Worm (Caenorhabditis elegans) whole organism, L4 larva: Measurements from ENCODE around the gene rpi-1.
A peak's percentile ranks its signal among the peaks of the same experiment; 100 is the strongest.

ENCODE experiments used
- D1046.2 ChIP-seq: fragments of 200-800 bp; sonication (Bioruptor generic); IDR thresholded peaks from 2 replicates; pipeline ENCODE4 v1.3.6; 2022; ENCODE audit warnings: missing genetic modification characterization, missing compliant biosample characterization
- F26F4.8 ChIP-seq: fragments of 200-800 bp; sonication (Bioruptor generic); conservative IDR thresholded peaks from 2 replicates; pipeline ENCODE4 v1.3.6; 2022; ENCODE audit warnings: missing genetic modification characterization, missing compliant biosample characterization
- T20F7.1 ChIP-seq: fragments of 200-800 bp; sonication (Bioruptor generic); optimal IDR thresholded peaks from 2 replicates; lab custom pipeline; 2018; ENCODE audit warnings: mild to moderate bottlenecking, missing genetic modification characterization, missing compliant biosample characterization
- T26A8.4 ChIP-seq: fragments of 200-800 bp; sonication (Bioruptor generic); IDR thresholded peaks from 2 replicates; pipeline ENCODE4 v1.3.6; 2022; ENCODE audit warnings: missing genetic modification characterization, missing compliant biosample characterization
- aha-1 ChIP-seq: fragments of 150-350 bp; peaks from one replicate; lab custom pipeline; 2014; ENCODE audit warnings: missing biosample characterization, missing genetic modification characterization
- aly-2 ChIP-seq: sonication (generic microtip); optimal IDR thresholded peaks from 2 replicates; lab custom pipeline; 2018; ENCODE audit warnings: missing biosample characterization, missing genetic modification characterization
- ama-1 ChIP-seq: fragments of 150-350 bp; optimal IDR thresholded peaks from 2 replicates; lab custom pipeline; 2014; ENCODE audit warnings: inconsistent platforms, mixed read lengths
- attf-4 ChIP-seq: sonication (generic microtip); optimal IDR thresholded peaks from 3 replicates; lab custom pipeline; 2017; ENCODE audit warnings: missing biosample characterization, missing genetic modification characterization
- ceh-20 ChIP-seq: fragments of 200-800 bp; sonication (Bioruptor generic); IDR thresholded peaks from 2 replicates; pipeline ENCODE4 v1.3.6; 2022; ENCODE audit warnings: missing genetic modification reagents, missing genetic modification characterization, missing compliant biosample characterization
- ceh-28 ChIP-seq: fragments of 150-350 bp; optimal IDR thresholded peaks from 2 replicates; lab custom pipeline; 2014; ENCODE audit warnings: missing biosample characterization, missing genetic modification reagents, missing genetic modification characterization
- cey-2 ChIP-seq: sonication (generic microtip); optimal IDR thresholded peaks from 3 replicates; lab custom pipeline; 2017; ENCODE audit warnings: missing genetic modification characterization, mild to moderate bottlenecking, missing compliant biosample characterization, antibody characterized with exemption, borderline replicate concordance; ENCODE audit not compliant: insufficient read depth
- ctbp-1 ChIP-seq: fragments of 200-800 bp; sonication (Bioruptor generic); IDR thresholded peaks from 2 replicates; pipeline ENCODE4 v1.3.6; 2022; ENCODE audit warnings: missing genetic modification reagents, missing genetic modification characterization, missing compliant biosample characterization
- daf-12 ChIP-seq: fragments of 150-350 bp; optimal IDR thresholded peaks from 2 replicates; lab custom pipeline; 2014; ENCODE audit warnings: missing biosample characterization, missing genetic modification reagents, missing genetic modification characterization
- daf-19 ChIP-seq: fragments of 200-800 bp; sonication (Bioruptor generic); conservative IDR thresholded peaks from 2 replicates; pipeline ENCODE4 v1.3.6; 2022; ENCODE audit warnings: missing genetic modification characterization, missing compliant biosample characterization
- fkh-10 ChIP-seq: fragments of 150-350 bp; optimal IDR thresholded peaks from 2 replicates; lab custom pipeline; 2014; ENCODE audit warnings: missing biosample characterization, missing genetic modification reagents, missing genetic modification characterization
- hif-1 ChIP-seq, 2 experiments: sonication (generic microtip); optimal IDR thresholded peaks; 2 replicates each; lab custom pipeline; 2016 to 2017; ENCODE audit warnings: missing compliant biosample characterization in 2 of 2, missing genetic modification characterization in 2 of 2, missing genetic modification reagents in 2 of 2, missing genotype in 2 of 2, mild to moderate bottlenecking in 1 of 2
- hlh-11 ChIP-seq: fragments of 200-800 bp; sonication (Bioruptor generic); optimal IDR thresholded peaks from 2 replicates; lab custom pipeline; 2018; ENCODE audit warnings: mild to moderate bottlenecking, missing genetic modification characterization, missing compliant biosample characterization
- hmg-1.1 ChIP-seq: fragments of 200-800 bp; sonication (Bioruptor generic); IDR thresholded peaks from 2 replicates; pipeline ENCODE4 v1.3.6; 2022; ENCODE audit warnings: missing genetic modification reagents, missing genetic modification characterization, missing compliant biosample characterization
- lin-15B ChIP-seq: fragments of 150-350 bp; sonication (generic microtip); optimal IDR thresholded peaks from 3 replicates; lab custom pipeline; 2014; ENCODE audit warnings: missing biosample characterization, missing genetic modification characterization
- lin-29 ChIP-seq: fragments of 200-800 bp; sonication (Bioruptor generic); IDR thresholded peaks from 2 replicates; pipeline ENCODE4 v1.3.6; 2022; ENCODE audit warnings: missing genetic modification reagents, missing genetic modification characterization, missing compliant biosample characterization
- lin-38 ChIP-seq: fragments of 200-800 bp; sonication (Bioruptor generic); IDR thresholded peaks from 2 replicates; pipeline ENCODE4 v1.3.6; 2022; ENCODE audit warnings: missing genetic modification reagents, missing genetic modification characterization, missing compliant biosample characterization
- mes-2 ChIP-seq: sonication (generic microtip); optimal IDR thresholded peaks from 2 replicates; lab custom pipeline; 2016; ENCODE audit warnings: missing genotype, mild to moderate bottlenecking, missing genetic modification characterization, missing compliant biosample characterization; ENCODE audit not compliant: poor library complexity, severe bottlenecking
- nhr-10 ChIP-seq: fragments of 150-350 bp; optimal IDR thresholded peaks from 2 replicates; lab custom pipeline; 2014; ENCODE audit warnings: missing biosample characterization, missing genetic modification characterization
- nhr-102 ChIP-seq: sonication (generic microtip); optimal IDR thresholded peaks from 2 replicates; lab custom pipeline; 2016; ENCODE audit warnings: mild to moderate bottlenecking, missing genetic modification characterization, moderate library complexity, missing compliant biosample characterization
- nhr-111 ChIP-seq: fragments of 200-800 bp; sonication (Bioruptor generic); optimal IDR thresholded peaks from 2 replicates; lab custom pipeline; 2018; ENCODE audit warnings: mild to moderate bottlenecking, missing genetic modification characterization, missing compliant biosample characterization
- nhr-42 ChIP-seq: fragments of 200-800 bp; sonication (Bioruptor generic); IDR thresholded peaks from 2 replicates; pipeline ENCODE4 v1.3.6; 2022; ENCODE audit warnings: missing genetic modification characterization, missing compliant biosample characterization
- nhr-6 ChIP-seq: fragments of 150-350 bp; optimal IDR thresholded peaks from 2 replicates; lab custom pipeline; 2014; ENCODE audit warnings: missing biosample characterization, missing genetic modification characterization
- nhr-77 ChIP-seq: fragments of 150-350 bp; optimal IDR thresholded peaks from 2 replicates; lab custom pipeline; 2014; ENCODE audit warnings: missing biosample characterization, missing genetic modification characterization
- pha-4 ChIP-seq, 2 experiments: fragments of 150-350 bp in 1 of 2; fragments of 200-800 bp in 1 of 2; sonication (Bioruptor generic) in 1 of 2; IDR thresholded peaks in 1 of 2; optimal IDR thresholded peaks in 1 of 2; 2 replicates each; pipeline versions ENCODE4 v1.3.6 to Lab custom; 2014 to 2022; ENCODE audit warnings: missing genetic modification characterization in 2 of 2, missing genetic modification reagents in 2 of 2, missing biosample characterization in 1 of 2, missing compliant biosample characterization in 1 of 2
- rbr-2 ChIP-seq: sonication (generic microtip); optimal IDR thresholded peaks from 2 replicates; lab custom pipeline; 2016; ENCODE audit warnings: missing genotype, missing genetic modification characterization, missing compliant biosample characterization
- saeg-2 ChIP-seq: fragments of 200-800 bp; sonication (Bioruptor generic); IDR thresholded peaks from 2 replicates; pipeline ENCODE4 v1.3.6; 2022; ENCODE audit warnings: missing genetic modification reagents, missing genetic modification characterization, missing compliant biosample characterization
- set-16 ChIP-seq: fragments of 200-800 bp; sonication (Bioruptor generic); IDR thresholded peaks from 2 replicates; pipeline ENCODE4 v1.3.6; 2022; ENCODE audit warnings: missing genetic modification reagents, missing genetic modification characterization, missing compliant biosample characterization
- skn-1 ChIP-seq: fragments of 150-350 bp; optimal IDR thresholded peaks from 2 replicates; lab custom pipeline; 2014; ENCODE audit warnings: missing biosample characterization, missing genetic modification characterization
- snpc-4 ChIP-seq: fragments of 150-350 bp; optimal IDR thresholded peaks from 2 replicates; lab custom pipeline; 2014; ENCODE audit warnings: missing biosample characterization, missing genetic modification characterization
- unc-62 ChIP-seq, 3 experiments: fragments of 150-350 bp in 1 of 3; sonication (generic microtip); optimal IDR thresholded peaks in 2 of 3; peaks in 1 of 3; 1 replicate in 1 of 3; 2 replicates in 2 of 3; lab custom pipeline; 2014 to 2017; ENCODE audit warnings: missing biosample characterization in 3 of 3, missing genetic modification characterization in 3 of 3, missing genetic modification reagents in 3 of 3, missing genotype in 1 of 3
- zfp-3 ChIP-seq: fragments of 200-800 bp; sonication (Bioruptor generic); conservative IDR thresholded peaks from 2 replicates; pipeline ENCODE4 v1.3.6; 2022; ENCODE audit warnings: missing genetic modification reagents, missing genetic modification characterization, missing compliant biosample characterization
- zip-11 ChIP-seq: fragments of 200-800 bp; sonication (Bioruptor generic); IDR thresholded peaks from 2 replicates; pipeline ENCODE4 v1.3.6; 2022; ENCODE audit warnings: missing genetic modification characterization, missing compliant biosample characterization
- ztf-7 ChIP-seq: fragments of 150-350 bp; optimal IDR thresholded peaks from 2 replicates; lab custom pipeline; 2014; ENCODE audit warnings: missing biosample characterization, missing genetic modification characterization

The rpi-1 gene

DNA sequence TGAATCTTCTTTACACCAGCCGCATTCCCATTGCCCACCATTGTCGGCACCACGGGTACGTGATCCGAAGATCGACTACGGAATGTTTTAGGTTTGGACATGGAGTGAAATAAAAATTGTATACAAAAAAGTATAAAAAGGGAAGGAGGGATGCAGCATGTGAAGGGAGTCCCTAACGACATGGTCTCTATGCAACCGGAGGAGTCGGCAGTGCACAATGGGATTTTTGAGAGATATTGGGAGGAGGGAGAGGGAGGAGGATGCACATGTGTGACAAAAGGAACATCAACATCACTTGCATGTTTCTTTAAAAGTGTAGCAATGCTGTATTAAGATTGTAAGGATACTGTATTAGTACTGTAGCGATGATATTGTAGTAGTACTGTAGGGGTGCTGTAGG lies 22.7 kb downstream of the rpi-1 start, which contains the start of gene W07G1.1:
Gene W07G1.1, minus strand, starts transcription at position 101 of the 400 bp plus-strand sequence.
- TF ChIP-seq rbr-2 (no peak), unc-62 (GFP tag; optimal IDR thresholded peaks at IDR 0.05 in 1 of 2; lab: Kevin White, UChicago) (peak in 1 of 2 experiments; percentile 15), unc-62 (tag; optimal IDR thresholded peaks at IDR 0.05; lab: Kevin White, UChicago) (no peak), hif-1 (tag; optimal IDR thresholded peaks at IDR 0.05; lab: Kevin White, UChicago) (no peak), T26A8.4 (no peak), lin-29 (GFP tag; lab: Robert Waterston, UW) (no peak), zfp-3 (GFP tag; lab: Robert Waterston, UW) (no peak), saeg-2 (GFP tag; lab: Robert Waterston, UW) (no peak)
- TF ChIP-seq, all 104 proteins: peak for 1

DNA sequence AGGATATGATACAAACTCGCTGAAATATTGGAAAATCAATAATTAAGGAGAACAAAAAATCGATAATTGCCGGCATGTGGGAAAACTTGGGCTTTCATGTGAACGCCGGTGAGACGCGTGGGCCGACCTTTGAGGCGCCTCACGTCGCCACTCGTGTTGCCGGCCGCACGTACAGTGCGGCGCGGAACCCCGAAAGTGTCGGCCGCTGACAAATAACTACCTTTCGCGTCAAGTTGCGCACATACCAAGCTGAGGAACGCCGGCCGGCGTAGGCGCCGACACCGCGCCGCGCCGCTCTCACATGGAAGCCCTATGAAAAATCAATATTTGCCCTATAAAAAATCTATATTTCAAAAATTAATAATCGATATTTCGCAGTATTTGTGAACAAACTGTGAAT lies 23.9 kb downstream of the rpi-1 start:
- TF ChIP-seq daf-12 (tag; lab: Kevin White, UChicago) (no peak), nhr-102 (tag; lab: Kevin White, UChicago) (no peak), aly-2 (no peak), D1046.2 (GFP tag; lab: Robert Waterston, UW) (peak; percentile 52; the same call in 1 of the 2 replicates), lin-38 (no peak), nhr-42 (GFP tag; lab: Robert Waterston, UW) (peak; percentile 11; the same call in 1 of the 2 replicates), set-16 (GFP tag; lab: Robert Waterston, UW) (peak; percentile 82), unc-62 (GFP tag; optimal IDR thresholded peaks at IDR 0.05 in 1 of 2; lab: Kevin White, UChicago) (peak in 1 of 2 experiments; percentile 18), unc-62 (tag; optimal IDR thresholded peaks at IDR 0.05; lab: Kevin White, UChicago) (no peak), zip-11 (GFP tag; lab: Robert Waterston, UW) (no peak), lin-15B (tag; lab: Kevin White, UChicago) (no peak), daf-19 (no peak), ceh-28 (tag; lab: Kevin White, UChicago) (peak; percentile 47)
- TF ChIP-seq, all 104 proteins: peak for 5

DNA sequence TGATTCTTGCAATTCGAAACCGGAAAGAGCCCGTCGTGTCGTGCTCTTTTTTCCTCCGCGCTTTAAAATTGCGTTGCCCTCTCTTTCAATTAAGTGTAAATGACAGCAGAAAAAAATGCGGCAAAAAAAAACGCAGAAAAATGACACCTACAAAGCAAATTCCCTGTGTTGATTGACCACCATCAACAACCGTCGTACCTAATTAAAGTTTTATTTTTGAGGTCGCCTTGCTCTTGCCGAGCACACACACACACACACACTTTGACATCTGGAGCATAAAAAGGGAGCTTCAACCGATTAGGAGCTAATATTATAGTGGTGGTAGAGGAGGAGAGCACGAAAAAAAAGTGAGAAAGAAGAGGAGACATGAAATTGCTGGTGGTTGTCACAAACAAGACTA lies 26.3 kb downstream of the rpi-1 start:
- no peak for TF ChIP-seq T20F7.1 (GFP tag; lab: Kevin White, UChicago)
- TF ChIP-seq pha-4 (GFP tag; IDR thresholded peaks at IDR 0.05; lab: Robert Waterston, UW), result no peak
- TF ChIP-seq pha-4 (tag; optimal IDR thresholded peaks at IDR 0.05; lab: Kevin White, UChicago), result no peak
- TF ChIP-seq snpc-4, result no peak
- peak; percentile 90 for TF ChIP-seq aha-1 (tag; lab: Kevin White, UChicago)
- peak in 1 of 2 experiments; percentile 23 for TF ChIP-seq unc-62 (GFP tag; optimal IDR thresholded peaks at IDR 0.05 in 1 of 2; lab: Kevin White, UChicago)
- TF ChIP-seq unc-62 (tag; optimal IDR thresholded peaks at IDR 0.05; lab: Kevin White, UChicago), result no peak

DNA sequence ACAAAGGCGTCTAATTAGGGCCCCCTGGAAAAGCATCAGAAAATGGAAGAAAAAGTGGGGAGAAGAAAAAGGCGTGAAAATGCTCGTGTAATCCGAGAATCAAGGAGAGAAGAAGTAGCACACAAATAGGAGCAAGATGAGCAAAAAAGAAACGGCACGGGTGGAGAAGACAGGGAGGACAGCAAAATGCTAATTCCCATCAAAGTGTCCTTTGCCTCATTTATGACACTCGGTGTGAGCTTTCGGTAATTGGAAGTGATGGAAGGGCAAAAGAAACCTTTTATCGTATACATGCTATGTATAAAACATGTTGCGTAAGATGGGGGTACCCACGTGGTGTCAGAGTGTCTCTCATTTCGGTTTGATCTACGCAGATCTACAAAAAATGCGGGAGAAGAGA lies 28.7 kb downstream of the rpi-1 start:
- TF ChIP-seq aha-1 (tag; lab: Kevin White, UChicago), result peak; percentile 9
- TF ChIP-seq hmg-1.1 (GFP tag; lab: Robert Waterston, UW), result no peak

DNA sequence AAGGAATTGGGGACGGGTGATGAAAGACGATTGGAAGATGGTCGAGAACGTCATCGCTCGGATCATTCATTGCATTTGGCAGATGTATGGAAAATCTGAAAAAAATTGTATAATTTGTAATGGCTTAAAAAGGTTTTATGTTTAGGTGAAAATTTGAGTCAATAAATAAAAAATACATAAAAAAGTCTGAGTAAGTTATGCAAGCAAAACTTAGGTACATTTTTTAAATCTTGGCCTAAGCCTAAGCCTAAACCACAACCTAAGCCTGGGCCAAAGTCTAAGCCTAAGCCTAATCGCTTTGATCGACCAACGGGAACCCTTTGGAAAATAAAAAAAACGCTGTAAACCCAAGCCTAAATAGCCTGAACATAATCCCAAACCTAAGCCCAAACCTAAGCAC lies 30.3 kb downstream of the rpi-1 start, which contains the start of gene hot-3:
Gene hot-3, minus strand, starts transcription at position 101 of the 400 bp plus-strand sequence.
- TF ChIP-seq fkh-10 (GFP tag; lab: Kevin White, UChicago), result no peak
- TF ChIP-seq nhr-111, result no peak
- TF ChIP-seq pha-4 (GFP tag; IDR thresholded peaks at IDR 0.05; lab: Robert Waterston, UW), result no peak
- no peak for TF ChIP-seq pha-4 (tag; optimal IDR thresholded peaks at IDR 0.05; lab: Kevin White, UChicago)
- TF ChIP-seq attf-4, result no peak
- TF ChIP-seq lin-38, result no peak
- no peak for TF ChIP-seq nhr-77 (tag; lab: Kevin White, UChicago)
- TF ChIP-seq hlh-11 (tag; lab: Kevin White, UChicago), result no peak
- TF ChIP-seq nhr-6 (tag; lab: Kevin White, UChicago), result no peak
- no peak for TF ChIP-seq mes-2 (tag; lab: Kevin White, UChicago)
- TF ChIP-seq D1046.2 (GFP tag; lab: Robert Waterston, UW), result no peak
- TF ChIP-seq ama-1, result no peak
- TF ChIP-seq ceh-20 (GFP tag; lab: Robert Waterston, UW), result no peak
- TF ChIP-seq ztf-7 (tag; lab: Kevin White, UChicago), result no peak
- TF ChIP-seq nhr-10 (tag; lab: Kevin White, UChicago), result no peak
- no peak for TF ChIP-seq cey-2 (tag; lab: Kevin White, UChicago)
- no peak for TF ChIP-seq ctbp-1 (GFP tag; lab: Robert Waterston, UW)
- no peak for TF ChIP-seq skn-1 (tag; lab: Kevin White, UChicago)
- TF ChIP-seq F26F4.8 (GFP tag; lab: Robert Waterston, UW), result no peak
